Worm (Caenorhabditis elegans): Measurements from ENCODE around the gene srab-8.

The srab-8 gene

DNA sequence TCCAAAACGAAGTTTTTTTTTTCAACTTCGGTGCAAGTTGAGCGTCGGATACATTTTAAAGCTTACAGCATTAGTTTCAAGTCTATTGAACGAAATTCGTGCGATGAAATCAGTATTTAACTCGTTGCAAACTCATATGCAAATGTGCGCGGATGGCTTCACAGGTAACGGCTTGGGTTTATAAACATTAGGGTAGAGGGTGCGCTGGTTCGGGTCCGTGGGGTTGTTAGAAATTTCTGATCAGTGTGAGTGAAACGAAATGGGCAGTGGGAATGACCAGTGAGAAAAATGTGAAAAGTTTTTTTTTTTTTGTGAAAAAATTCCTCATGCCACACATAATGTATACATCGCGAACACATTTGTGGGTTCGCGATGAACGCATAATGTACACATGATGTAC, 13.1 kb upstream of the srab-8 start:
- TF ChIP-seq nhr-12 (tag; optimal IDR thresholded peaks at IDR 0.05) (no peak), ztf-4 (tag; optimal IDR thresholded peaks at IDR 0.05) (no peak), nhr-6 (tag; optimal IDR thresholded peaks at IDR 0.05) (no peak), crh-2 (tag; optimal IDR thresholded peaks at IDR 0.05) (no peak), fos-1 (tag; optimal IDR thresholded peaks at IDR 0.05) (no peak), lin-39 (tag; optimal IDR thresholded peaks at IDR 0.05) (no peak)

DNA sequence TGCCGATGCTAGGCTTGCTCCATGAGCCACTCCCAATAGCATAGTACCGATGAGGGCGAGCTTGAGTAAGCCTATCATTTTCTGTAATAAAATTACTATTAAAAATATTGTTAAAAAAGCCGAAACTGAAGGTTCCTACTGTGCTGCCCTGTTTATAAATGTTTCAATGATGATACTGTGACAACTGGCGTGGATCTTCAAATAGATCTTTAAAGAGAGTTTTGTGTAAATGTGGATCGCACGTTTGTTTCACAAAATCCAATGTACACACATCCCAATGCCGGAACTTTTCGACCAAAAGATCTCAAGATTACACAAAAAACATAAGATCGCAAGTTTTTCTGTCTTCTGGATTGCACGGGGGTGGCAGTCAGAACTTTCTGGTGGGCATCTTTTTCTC, 10.8 kb upstream of the srab-8 start, which contains the start of gene C36C5.14:
Gene C36C5.14 (minus strand): TSS at position 101 of the 400 bp plus-strand sequence.
- TF ChIP-seq gmeb-1 (tag; optimal IDR thresholded peaks at IDR 0.05) (no peak), crh-2 (tag; optimal IDR thresholded peaks at IDR 0.05) (no peak), C34F6.9 (tag; optimal IDR thresholded peaks at IDR 0.05) (no peak), lin-13 (GFP tag; optimal IDR thresholded peaks at IDR 0.05) (no peak), nhr-12 (tag; optimal IDR thresholded peaks at IDR 0.05) (no peak)

- TF ChIP-seq elt-1 (tag; optimal IDR thresholded peaks at IDR 0.05) (no peak), nhr-237 (tag; optimal IDR thresholded peaks at IDR 0.05) (no peak), crh-2 (tag; optimal IDR thresholded peaks at IDR 0.05) (no peak), Y55F3AM.14 (GFP tag; optimal IDR thresholded peaks at IDR 0.05) (no peak), nhr-10 (tag; optimal IDR thresholded peaks at IDR 0.05) (no peak), lsy-2 (tag; optimal IDR thresholded peaks at IDR 0.05) (no peak), gmeb-1 (tag; optimal IDR thresholded peaks at IDR 0.05) (no peak), nhr-77 (tag; optimal IDR thresholded peaks at IDR 0.05) (no peak), mab-5 (tag; optimal IDR thresholded peaks at IDR 0.05) (no peak), dmd-4 (tag; optimal IDR thresholded peaks at IDR 0.05) (no peak)
These were observed 10.0 kb upstream of the srab-8 start, which contains the start of gene C36C5.4 for ce11 chrV:3166260-3166659. TSS of gene C36C5.4 (plus strand) at chrV:3166560.

- TF ChIP-seq ceh-16 (tag; optimal IDR thresholded peaks at IDR 0.05) (no peak), snpc-4 (tag; optimal IDR thresholded peaks at IDR 0.05) (no peak), ceh-82 (tag; optimal IDR thresholded peaks at IDR 0.05) (no peak), lin-13 (GFP tag; optimal IDR thresholded peaks at IDR 0.05) (no peak), C34F6.9 (tag; optimal IDR thresholded peaks at IDR 0.05) (no peak), ama-1 (optimal IDR thresholded peaks at IDR 0.05) (no peak), lin-39 (tag; optimal IDR thresholded peaks at IDR 0.05) (no peak)
These were observed 7.6 kb upstream of the srab-8 start, which contains the start of gene C36C5.15 for ce11 chrV:3168650-3169049. TSS of gene C36C5.15 (minus strand) at chrV:3168750.

DNA sequence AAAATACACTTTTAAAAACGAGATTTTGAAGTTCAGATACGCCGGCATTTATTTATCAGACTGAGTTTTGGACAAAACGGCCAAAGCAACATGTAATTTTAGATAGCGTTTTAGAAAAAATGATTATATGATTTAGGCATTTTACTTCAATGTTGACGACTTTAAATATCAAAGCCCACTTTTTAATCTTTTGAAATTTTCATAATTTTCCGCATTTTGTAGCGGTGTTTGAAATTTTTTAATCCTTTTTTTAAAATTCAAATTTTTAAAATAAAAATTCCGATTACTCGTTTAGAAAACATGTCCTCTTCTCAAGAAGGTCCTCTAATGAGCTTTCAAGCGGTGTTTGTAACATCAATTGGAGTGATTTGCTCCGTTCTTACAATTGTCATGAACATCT, 6.4 kb upstream of the srab-8 start, which contains the start of gene srbc-6:
Gene srbc-6 (plus strand): TSS at position 301 of the 400 bp plus-strand sequence.
- TF ChIP-seq peb-1 (tag; optimal IDR thresholded peaks at IDR 0.05), result no peak
- no peak for TF ChIP-seq blmp-1 (tag; optimal IDR thresholded peaks at IDR 0.05; ENCODE audit: insufficient read depth)
- no peak for TF ChIP-seq zag-1 (tag; optimal IDR thresholded peaks at IDR 0.05)
- no peak for TF ChIP-seq nhr-10 (tag; optimal IDR thresholded peaks at IDR 0.05)
- TF ChIP-seq R02D3.7 (tag; optimal IDR thresholded peaks at IDR 0.05), result no peak
- no peak for TF ChIP-seq skn-1 (tag; optimal IDR thresholded peaks at IDR 0.05)
- no peak for TF ChIP-seq lsy-2 (tag; optimal IDR thresholded peaks at IDR 0.05)
- TF ChIP-seq mdl-1 (tag; optimal IDR thresholded peaks at IDR 0.05), result no peak
- TF ChIP-seq C34F6.9 (tag; optimal IDR thresholded peaks at IDR 0.05), result no peak
- TF ChIP-seq nhr-6 (tag; optimal IDR thresholded peaks at IDR 0.05), result no peak
- TF ChIP-seq Y55F3AM.14 (GFP tag; optimal IDR thresholded peaks at IDR 0.05), result no peak
- no peak for TF ChIP-seq aly-2 (tag; optimal IDR thresholded peaks at IDR 0.05)
- TF ChIP-seq gmeb-1 (tag; optimal IDR thresholded peaks at IDR 0.05), result no peak

DNA sequence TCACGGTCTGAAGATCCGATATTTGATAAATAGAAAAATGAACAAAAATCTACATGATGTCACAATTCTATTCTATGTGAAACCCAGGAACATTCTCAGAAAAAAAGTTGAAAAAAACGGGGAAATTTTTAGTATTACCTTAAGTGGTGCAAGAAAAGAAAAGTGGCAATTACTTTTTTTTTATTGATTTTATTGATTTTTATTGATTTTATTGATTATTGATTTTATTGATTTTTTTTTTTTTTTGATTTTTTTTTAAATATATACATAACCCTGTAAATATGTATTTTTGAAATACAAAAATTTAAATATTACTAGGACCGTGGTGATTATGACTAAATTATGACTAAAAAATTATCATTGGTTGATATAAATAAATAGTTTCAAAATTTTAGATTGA, 4.6 kb upstream of the srab-8 start:
- no peak for TF ChIP-seq alr-1 (tag; optimal IDR thresholded peaks at IDR 0.05)
- TF ChIP-seq lin-39 (tag; optimal IDR thresholded peaks at IDR 0.05), result no peak
- TF ChIP-seq blmp-1 (tag; optimal IDR thresholded peaks at IDR 0.05; ENCODE audit: insufficient read depth), result no peak
- TF ChIP-seq zag-1 (tag; optimal IDR thresholded peaks at IDR 0.05), result no peak

ce11 chrV:3185855-3186254, 9.6 kb downstream of the srab-8 start:
- TF ChIP-seq ZK546.5 (tag; optimal IDR thresholded peaks at IDR 0.05), result no peak
- no peak for TF ChIP-seq nhr-10 (tag; optimal IDR thresholded peaks at IDR 0.05)
- no peak for TF ChIP-seq lin-39 (tag; optimal IDR thresholded peaks at IDR 0.05)
- TF ChIP-seq sma-9 (GFP tag; optimal IDR thresholded peaks at IDR 0.05), result no peak
- TF ChIP-seq sma-9 (tag; optimal IDR thresholded peaks at IDR 0.05), result no peak
- TF ChIP-seq dmd-4 (tag; optimal IDR thresholded peaks at IDR 0.05), result no peak
- TF ChIP-seq nhr-21 (tag; optimal IDR thresholded peaks at IDR 0.05), result no peak
- TF ChIP-seq nhr-12 (tag; optimal IDR thresholded peaks at IDR 0.05), result no peak
- TF ChIP-seq egl-27 (tag; optimal IDR thresholded peaks at IDR 0.05), result no peak

All from whole organism, L2 larva.